Worm (Caenorhabditis elegans): ENCODE results near the gene T08H10.3.
A peak's percentile ranks its signal among the peaks of the same experiment; 100 is the strongest.

Gene T08H10.3

ce11 chrV:4491273-4492094, 20.3 kb downstream of the T08H10.3 start (continued):
- TF ChIP-seq daf-16 (GFP tag; optimal IDR thresholded peaks at IDR 0.05) (peak in 1 of 2 experiments; percentile 0), daf-16 (tag; optimal IDR thresholded peaks at IDR 0.05) (peak; percentile 39), dmd-6 (GFP tag; IDR thresholded peaks at IDR 0.05) (peak; percentile 82), nhr-28 (tag; optimal IDR thresholded peaks at IDR 0.05) (peak; percentile 32), vab-7 (GFP tag; IDR thresholded peaks at IDR 0.05) (no peak), lin-15B (tag; optimal IDR thresholded peaks at IDR 0.05) (no peak)

ce11 chrV:4495114-4495819, 24.1 kb downstream of the T08H10.3 start:
- TF ChIP-seq D1046.2 (GFP tag; IDR thresholded peaks at IDR 0.05) (0 out of 2 replicates have a peak, but pooled peaks have one; percentile 29), ceh-20 (GFP tag; IDR thresholded peaks at IDR 0.05) (peak; percentile 83), nhr-25 (tag; optimal IDR thresholded peaks at IDR 0.05; ENCODE audit: borderline replicate concordance, insufficient read depth) (no peak), ZK337.2 (GFP tag; IDR thresholded peaks at IDR 0.05) (no peak), ztf-7 (tag; optimal IDR thresholded peaks at IDR 0.05) (no peak), zip-2 (tag; optimal IDR thresholded peaks at IDR 0.05) (no peak), aly-2 (tag; optimal IDR thresholded peaks at IDR 0.05) (no peak), tra-1 (GFP tag; IDR thresholded peaks at IDR 0.05) (no peak), lir-3 (tag; optimal IDR thresholded peaks at IDR 0.05) (no peak), unc-130 (GFP tag; optimal IDR thresholded peaks at IDR 0.05) (no peak), aha-1 (tag) (peak; percentile 29), spr-1 (tag; optimal IDR thresholded peaks at IDR 0.05) (no peak), hif-1 (tag; optimal IDR thresholded peaks at IDR 0.05) (peak in 1 of 2 experiments; percentile 26), dmd-6 (GFP tag; IDR thresholded peaks at IDR 0.05) (peak; percentile 29; the same call in 1 of the 2 replicates), Y48G9A.11 (GFP tag; IDR thresholded peaks at IDR 0.05) (no peak), arid-1 (GFP tag; conservative IDR thresholded peaks at IDR 0.05) (no peak), lin-13 (GFP tag; optimal IDR thresholded peaks at IDR 0.05) (no peak), dve-1 (tag; optimal IDR thresholded peaks at IDR 0.05; ENCODE audit: insufficient read depth) (peak; percentile 25), nhr-77 (tag; optimal IDR thresholded peaks at IDR 0.05) (no peak), php-3 (GFP tag; IDR thresholded peaks at IDR 0.05) (no peak), tag-97 (GFP tag; IDR thresholded peaks at IDR 0.05) (no peak), fkh-10 (GFP tag; optimal IDR thresholded peaks at IDR 0.05) (no peak), unc-62 (GFP tag; optimal IDR thresholded peaks at IDR 0.05 in 1 of 2) (peak in 1 of 2 experiments; percentile 83), unc-62 (tag; optimal IDR thresholded peaks at IDR 0.05) (no peak), hlh-11 (tag; optimal IDR thresholded peaks at IDR 0.05) (peak; percentile 17), F26F4.8 (GFP tag; conservative IDR thresholded peaks at IDR 0.05) (no peak), saeg-2 (GFP tag; IDR thresholded peaks at IDR 0.05) (no peak), daf-12 (tag; optimal IDR thresholded peaks at IDR 0.05) (no peak), madf-5 (GFP tag; IDR thresholded peaks at IDR 0.05) (no peak), set-16 (GFP tag; IDR thresholded peaks at IDR 0.05) (peak; percentile 82), mxl-2 (GFP tag; conservative IDR thresholded peaks at IDR 0.05) (no peak), zag-1 (tag; optimal IDR thresholded peaks at IDR 0.05) (no peak), fos-1 (tag; optimal IDR thresholded peaks at IDR 0.05) (no peak), jun-1 (tag; optimal IDR thresholded peaks at IDR 0.05) (no peak), pqm-1 (tag; optimal IDR thresholded peaks at IDR 0.05) (peak; percentile 51), ceh-28 (tag; optimal IDR thresholded peaks at IDR 0.05) (no peak), dmd-9 (GFP tag; IDR thresholded peaks at IDR 0.05) (no peak), mep-1 (tag; optimal IDR thresholded peaks at IDR 0.05) (peak; percentile 5), nhr-28 (tag; optimal IDR thresholded peaks at IDR 0.05) (peak; percentile 5)
